Worm (Caenorhabditis elegans): ENCODE measurements around the gene gcy-18.

- TF ChIP-seq nhr-11 (tag; optimal IDR thresholded peaks at IDR 0.05) (no peak), ama-1 (optimal IDR thresholded peaks at IDR 0.05) (no peak), pha-4 (tag; optimal IDR thresholded peaks at IDR 0.05) (no peak), fkh-10 (GFP tag; optimal IDR thresholded peaks at IDR 0.05) (no peak), dve-1 (tag; optimal IDR thresholded peaks at IDR 0.05) (no peak), npax-4 (tag; optimal IDR thresholded peaks at IDR 0.05) (no peak), unc-55 (GFP tag; optimal IDR thresholded peaks at IDR 0.05) (no peak), ceh-6 (GFP tag; optimal IDR thresholded peaks at IDR 0.05) (no peak), hlh-30 (tag; optimal IDR thresholded peaks at IDR 0.05; ENCODE audit: insufficient read depth) (no peak), dmd-4 (tag; optimal IDR thresholded peaks at IDR 0.05; ENCODE audit: borderline replicate concordance) (no peak), unc-86 (tag; optimal IDR thresholded peaks at IDR 0.05) (no peak), madf-2 (tag; optimal IDR thresholded peaks at IDR 0.05) (no peak)
These were observed 14.3 kb upstream of the gcy-18 start, which contains the start of gene txt-19 for ce11 chrIV:12845596-12845995.
